Fruit fly (Drosophila melanogaster): ENCODE data around the gene CG1354.

Gene CG1354

DNA sequence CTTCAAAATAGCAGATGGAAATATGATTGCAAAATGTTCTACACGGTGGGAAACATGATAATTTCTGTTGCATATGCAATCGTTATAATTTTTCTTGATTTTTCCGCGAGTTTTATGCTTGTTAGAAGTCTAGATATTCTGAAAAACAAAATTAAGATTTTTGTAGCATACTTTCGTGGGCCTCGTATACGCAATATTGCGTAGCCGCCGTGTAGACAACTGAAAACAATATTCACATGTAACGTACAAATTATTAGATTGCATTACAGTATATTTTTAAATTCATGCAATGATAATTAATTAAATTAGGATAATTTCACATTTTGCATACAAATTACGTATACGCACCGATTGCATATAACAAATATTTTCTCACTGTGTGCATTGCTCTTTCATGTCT is 37.5 kb downstream of the CG1354 start:
- TF ChIP-seq ss (GFP tag; optimal IDR thresholded peaks at IDR 0.05) (no peak), topi (GFP tag; optimal IDR thresholded peaks at IDR 0.05) (no peak), OdsH (GFP tag; optimal IDR thresholded peaks at IDR 0.05) (no peak), CG11294 (GFP tag; IDR thresholded peaks at IDR 0.05) (no peak), cyc (GFP tag; optimal IDR thresholded peaks at IDR 0.05) (no peak), CG32006 (GFP tag; optimal IDR thresholded peaks at IDR 0.05) (no peak), CG8319 (GFP tag; optimal IDR thresholded peaks at IDR 0.05) (no peak), esn (GFP tag; optimal IDR thresholded peaks at IDR 0.05) (no peak), net (GFP tag; optimal IDR thresholded peaks at IDR 0.05) (no peak), Smox (GFP tag; optimal IDR thresholded peaks at IDR 0.05) (no peak), Sox14 (GFP tag; optimal IDR thresholded peaks at IDR 0.05) (no peak), CG6854 (GFP tag; optimal IDR thresholded peaks at IDR 0.05) (no peak), CG11762 (GFP tag; optimal IDR thresholded peaks at IDR 0.05; ENCODE audit: insufficient read depth) (no peak), CG1621 (tag; optimal IDR thresholded peaks at IDR 0.05) (no peak), CG6276 (GFP tag; optimal IDR thresholded peaks at IDR 0.05) (no peak), CG6808 (GFP tag; optimal IDR thresholded peaks at IDR 0.05) (no peak), Gug (GFP tag; IDR thresholded peaks at IDR 0.05) (no peak)

DNA sequence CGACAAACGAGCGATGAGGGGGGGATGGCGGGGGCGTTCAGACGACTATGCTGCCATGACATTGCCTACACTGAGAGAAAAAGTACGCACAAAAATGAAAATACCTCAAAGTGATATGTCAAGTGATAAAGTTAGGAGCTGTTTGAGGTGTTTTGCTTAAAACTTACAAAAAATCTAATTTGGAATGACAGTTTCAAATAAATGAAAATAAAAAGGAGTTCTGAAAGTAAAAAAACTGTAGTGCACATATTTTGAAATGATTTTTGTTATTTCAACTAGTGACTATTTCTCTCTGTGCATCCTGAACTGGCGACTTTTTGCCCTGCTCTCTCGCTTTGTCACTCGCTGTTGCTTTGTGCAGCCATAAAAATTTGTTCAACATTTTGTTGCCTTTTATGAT is 51.4 kb downstream of the CG1354 start:
- no peak for TF ChIP-seq Ets21C (GFP tag; optimal IDR thresholded peaks at IDR 0.05)
- TF ChIP-seq CG11902 (GFP tag; optimal IDR thresholded peaks at IDR 0.05), result no peak
- no peak for TF ChIP-seq pdm3 (GFP tag; optimal IDR thresholded peaks at IDR 0.05)
- TF ChIP-seq CG4318 (GFP tag; optimal IDR thresholded peaks at IDR 0.05), result peak; percentile 22
- TF ChIP-seq Sox102F (GFP tag; optimal IDR thresholded peaks at IDR 0.05), result peak; percentile 2
- peak; percentile 34 for TF ChIP-seq Ets96B (tag; optimal IDR thresholded peaks at IDR 0.05)
- TF ChIP-seq CG16779 (tag; optimal IDR thresholded peaks at IDR 0.05), result no peak
- no peak for TF ChIP-seq Lpt (GFP tag; optimal IDR thresholded peaks at IDR 0.05)
- no peak for TF ChIP-seq CG9139 (GFP tag; optimal IDR thresholded peaks at IDR 0.05)
- TF ChIP-seq CG6808 (GFP tag; optimal IDR thresholded peaks at IDR 0.05), result peak; percentile 14
- no peak for TF ChIP-seq salr (GFP tag; optimal IDR thresholded peaks at IDR 0.05)
- TF ChIP-seq Hr38 (GFP tag; optimal IDR thresholded peaks at IDR 0.05), result no peak
- TF ChIP-seq CG6792 (GFP tag; optimal IDR thresholded peaks at IDR 0.05), result no peak
- TF ChIP-seq CG8119 (GFP tag; IDR thresholded peaks at IDR 0.05), result no peak
- TF ChIP-seq achi (GFP tag; optimal IDR thresholded peaks at IDR 0.05), result peak; percentile 22
- no peak for TF ChIP-seq Sox14 (GFP tag; optimal IDR thresholded peaks at IDR 0.05)
- TF ChIP-seq CG6854 (GFP tag; optimal IDR thresholded peaks at IDR 0.05), result no peak
- TF ChIP-seq Eip75B (GFP tag; optimal IDR thresholded peaks at IDR 0.05), result no peak
- no peak for TF ChIP-seq Blimp-1 (GFP tag; optimal IDR thresholded peaks at IDR 0.05)
- TF ChIP-seq CG31627 (GFP tag; optimal IDR thresholded peaks at IDR 0.05), result peak; percentile 19
- peak; percentile 13 for TF ChIP-seq topi (GFP tag; optimal IDR thresholded peaks at IDR 0.05)
- TF ChIP-seq Smox (GFP tag; optimal IDR thresholded peaks at IDR 0.05), result peak; percentile 2
- TF ChIP-seq CG7368 (GFP tag; optimal IDR thresholded peaks at IDR 0.05), result no peak
- no peak for TF ChIP-seq fd59A (GFP tag; optimal IDR thresholded peaks at IDR 0.05)
- TF ChIP-seq fd85E (GFP tag; optimal IDR thresholded peaks at IDR 0.05), result no peak
- no peak for TF ChIP-seq dsx (GFP tag; optimal IDR thresholded peaks at IDR 0.05; ENCODE audit: poor library complexity, severe bottlenecking)
- peak; percentile 3 for TF ChIP-seq lz (GFP tag; optimal IDR thresholded peaks at IDR 0.05)
- TF ChIP-seq cyc (GFP tag; optimal IDR thresholded peaks at IDR 0.05), result peak; percentile 17
- no peak for TF ChIP-seq OdsH (GFP tag; optimal IDR thresholded peaks at IDR 0.05)
- TF ChIP-seq Gug (GFP tag; IDR thresholded peaks at IDR 0.05), result no peak
- no peak for TF ChIP-seq CG11762 (GFP tag; optimal IDR thresholded peaks at IDR 0.05; ENCODE audit: insufficient read depth)
- TF ChIP-seq CG8319 (GFP tag; optimal IDR thresholded peaks at IDR 0.05), result no peak
- TF ChIP-seq CG6276 (GFP tag; optimal IDR thresholded peaks at IDR 0.05), result no peak
- TF ChIP-seq CG3032 (tag; optimal IDR thresholded peaks at IDR 0.05), result no peak
- TF ChIP-seq dac (GFP tag; optimal IDR thresholded peaks at IDR 0.05), result no peak
- TF ChIP-seq esn (GFP tag; optimal IDR thresholded peaks at IDR 0.05), result no peak
- peak; percentile 82 for TF ChIP-seq svp (GFP tag)
- TF ChIP-seq ss (GFP tag; optimal IDR thresholded peaks at IDR 0.05), result no peak
- TF ChIP-seq acj6 (GFP tag; optimal IDR thresholded peaks at IDR 0.05), result no peak
- TF ChIP-seq spab (GFP tag; optimal IDR thresholded peaks at IDR 0.05), result no peak
- TF ChIP-seq Eip78C (GFP tag), result peak; percentile 36
- TF ChIP-seq CG8632 (GFP tag; optimal IDR thresholded peaks at IDR 0.05), result no peak
- peak; percentile 19; the same call in 1 of the 2 replicates for TF ChIP-seq CG15336 (GFP tag; IDR thresholded peaks at IDR 0.05)
- TF ChIP-seq vri (GFP tag; optimal IDR thresholded peaks at IDR 0.05), result no peak
- TF ChIP-seq Hr4 (GFP tag; optimal IDR thresholded peaks at IDR 0.05), result peak; percentile 7

Data from whole organism, prepupa.